Worm (Caenorhabditis elegans) whole organism, midembryonic: ENCODE results near the gene ceh-27.

ENCODE experiments used
- T22C8.4 ChIP-seq: fragments of 200-800 bp; sonication (Bioruptor generic); IDR thresholded peaks from 2 replicates; pipeline ENCODE4 v1.3.6; 2022; ENCODE audit warnings: missing genetic modification characterization, missing compliant biosample characterization
- flt-1 ChIP-seq: fragments of 200-800 bp; sonication (Bioruptor generic); IDR thresholded peaks from 2 replicates; pipeline ENCODE4 v1.3.6; 2022; ENCODE audit warnings: missing genetic modification characterization, missing compliant biosample characterization
- med-1 ChIP-seq: sonication (generic microtip); optimal IDR thresholded peaks from 2 replicates; lab custom pipeline; 2017; ENCODE audit warnings: missing genetic modification characterization, mild to moderate bottlenecking, missing compliant biosample characterization, antibody characterized with exemption, missing genetic modification reagents; ENCODE audit not compliant: insufficient read depth
- ref-1 ChIP-seq: fragments of 200-800 bp; sonication (Bioruptor generic); conservative IDR thresholded peaks from 2 replicates; pipeline ENCODE4 v1.3.6; 2022; ENCODE audit warnings: missing genetic modification reagents, missing genetic modification characterization, missing compliant biosample characterization
- tab-1 ChIP-seq: fragments of 200-800 bp; sonication (Bioruptor generic); IDR thresholded peaks from 2 replicates; pipeline ENCODE4 v1.3.6; 2022; ENCODE audit warnings: missing genetic modification characterization, missing compliant biosample characterization
- ztf-23 ChIP-seq: fragments of 200-800 bp; sonication (Bioruptor generic); IDR thresholded peaks from 2 replicates; pipeline ENCODE4 v1.3.6; 2022; ENCODE audit warnings: missing genetic modification reagents, missing genetic modification characterization, missing compliant biosample characterization

ce11 chrV:11682858-11683257 is 18.0 kb upstream of the ceh-27 start:
- TF ChIP-seq T22C8.4 = no peak
- no peak for TF ChIP-seq flt-1 (GFP tag; lab: Robert Waterston, UW)
- TF ChIP-seq ref-1 (GFP tag; lab: Robert Waterston, UW) = no peak
- TF ChIP-seq med-1 (GFP tag; lab: Kevin White, UChicago) = no peak
- TF ChIP-seq ztf-23 (GFP tag; lab: Robert Waterston, UW) = no peak
- no peak for TF ChIP-seq tab-1 (GFP tag; lab: Robert Waterston, UW)
